Fruit fly (Drosophila melanogaster): ENCODE data around the gene CG42445.
A peak's percentile ranks its signal among the peaks of the same experiment; 100 is the strongest.

The CG42445 gene

dm6 chr3L:8127712-8128210 is 30.9 kb downstream of the CG42445 start, which contains the start of the genes Cds and Uba2:
Gene Cds (plus strand): TSS chr3L:8127762.
Gene Uba2 (minus strand): TSS chr3L:8127818.
- no peak for TF ChIP-seq Abd-B (GFP tag; optimal IDR thresholded peaks at IDR 0.05)
- TF ChIP-seq Hnf4 (GFP tag; optimal IDR thresholded peaks at IDR 0.05), result peak; percentile 87
- no peak for TF ChIP-seq Hr78 (GFP tag; optimal IDR thresholded peaks at IDR 0.05)
- no peak for TF ChIP-seq lola (GFP tag; optimal IDR thresholded peaks at IDR 0.05)
- TF ChIP-seq rgr (GFP tag; optimal IDR thresholded peaks at IDR 0.05), result peak; percentile 95
- peak; percentile 92 for TF ChIP-seq Sp1 (GFP tag; optimal IDR thresholded peaks at IDR 0.05)
- peak; percentile 91 for TF ChIP-seq psq (GFP tag; optimal IDR thresholded peaks at IDR 0.05)
- TF ChIP-seq Dfd (GFP tag; optimal IDR thresholded peaks at IDR 0.05), result no peak
- TF ChIP-seq GATAd (GFP tag; optimal IDR thresholded peaks at IDR 0.05), result peak; percentile 80
- TF ChIP-seq Mio (GFP tag; optimal IDR thresholded peaks at IDR 0.05), result no peak
- TF ChIP-seq sage (GFP tag; optimal IDR thresholded peaks at IDR 0.05), result peak; percentile 80
- no peak for TF ChIP-seq usp (GFP tag; optimal IDR thresholded peaks at IDR 0.05)
- peak; percentile 95 for TF ChIP-seq HLH106 (tag; optimal IDR thresholded peaks at IDR 0.05)
- TF ChIP-seq jim (GFP tag; optimal IDR thresholded peaks at IDR 0.05), result peak; percentile 28
- TF ChIP-seq Dif (GFP tag; optimal IDR thresholded peaks at IDR 0.05; ENCODE audit: partially characterized antibody), result peak; percentile 32
- TF ChIP-seq Vsx2 (GFP tag; optimal IDR thresholded peaks at IDR 0.05; ENCODE audit: partially characterized antibody), result peak; percentile 90
- peak; percentile 91 for TF ChIP-seq CG9705 (GFP tag; optimal IDR thresholded peaks at IDR 0.05)
- peak; percentile 87 for TF ChIP-seq dmrt93B (GFP tag; optimal IDR thresholded peaks at IDR 0.05)
- TF ChIP-seq Myc (optimal IDR thresholded peaks at IDR 0.05), result peak; percentile 39
- TF ChIP-seq Jra (GFP tag; optimal IDR thresholded peaks at IDR 0.05), result peak; percentile 83
- no peak for TF ChIP-seq dl (GFP tag; optimal IDR thresholded peaks at IDR 0.05; ENCODE audit: insufficient read depth in 1 of 2, partially characterized antibody in 2 of 2)
- peak; percentile 75 for TF ChIP-seq dsf (GFP tag; optimal IDR thresholded peaks at IDR 0.05; ENCODE audit: borderline replicate concordance)
- TF ChIP-seq CG32264 (GFP tag; optimal IDR thresholded peaks at IDR 0.05), result peak; percentile 67
- TF ChIP-seq br (GFP tag; optimal IDR thresholded peaks at IDR 0.05), result peak; percentile 83
- peak; percentile 83 for TF ChIP-seq ey (GFP tag; optimal IDR thresholded peaks at IDR 0.05)
- peak; percentile 88 for TF ChIP-seq OdsH (GFP tag; optimal IDR thresholded peaks at IDR 0.05)
- no peak for TF ChIP-seq woc (GFP tag; optimal IDR thresholded peaks at IDR 0.05)
- TF ChIP-seq N (GFP tag; optimal IDR thresholded peaks at IDR 0.05), result no peak
- TF ChIP-seq tai (GFP tag; optimal IDR thresholded peaks at IDR 0.05), result no peak
- TF ChIP-seq Hr83 (GFP tag; optimal IDR thresholded peaks at IDR 0.05; ENCODE audit: poor library complexity, severe bottlenecking), result no peak
- TF ChIP-seq brk (GFP tag; optimal IDR thresholded peaks at IDR 0.05), result no peak
- TF ChIP-seq h (GFP tag; optimal IDR thresholded peaks at IDR 0.05), result peak; percentile 91
- no peak for TF ChIP-seq CrebA (GFP tag; optimal IDR thresholded peaks at IDR 0.05; ENCODE audit: borderline replicate concordance)
- peak in 1 of 2 experiments; percentile 95 for TF ChIP-seq foxo (GFP tag; optimal IDR thresholded peaks at IDR 0.05)
- peak; percentile 83 for TF ChIP-seq Rel (GFP tag; optimal IDR thresholded peaks at IDR 0.05)
- TF ChIP-seq Rel (tag; optimal IDR thresholded peaks at IDR 0.05), result peak; percentile 84
- peak; percentile 90 for TF ChIP-seq fru (GFP tag; optimal IDR thresholded peaks at IDR 0.05)
- TF ChIP-seq pan (optimal IDR thresholded peaks at IDR 0.05), result no peak
- peak; percentile 85 for TF ChIP-seq sv (GFP tag; optimal IDR thresholded peaks at IDR 0.05)

dm6 chr3L:8124481-8125359 is 34.0 kb downstream of the CG42445 start, which contains the start of the genes CG7550 and mRpL36:
Gene CG7550 (minus strand): TSS chr3L:8124531.
Gene mRpL36 (minus strand): TSS chr3L:8125132.
- peak; percentile 8 for TF ChIP-seq Hr83 (GFP tag; optimal IDR thresholded peaks at IDR 0.05; ENCODE audit: poor library complexity, severe bottlenecking)
- TF ChIP-seq Hnf4 (GFP tag; optimal IDR thresholded peaks at IDR 0.05), result no peak
